Worm (Caenorhabditis elegans) whole organism, late embryonic: ENCODE measurements around the gene drr-2.

ENCODE experiments used
- F13H6.1 ChIP-seq: sonication (generic microtip); optimal IDR thresholded peaks from 2 replicates; lab custom pipeline; 2016; ENCODE audit warnings: missing genetic modification characterization, missing compliant biosample characterization
- K02D7.2 ChIP-seq: sonication (generic microtip); optimal IDR thresholded peaks from 2 replicates; lab custom pipeline; 2017; ENCODE audit warnings: mild to moderate bottlenecking, missing genetic modification characterization, missing compliant biosample characterization
- T23F11.4 ChIP-seq: fragments of 200-800 bp; sonication (Bioruptor generic); optimal IDR thresholded peaks from 2 replicates; lab custom pipeline; 2018; ENCODE audit warnings: mild to moderate bottlenecking, missing genetic modification characterization, missing compliant biosample characterization
- ceh-14 ChIP-seq: sonication (generic microtip); optimal IDR thresholded peaks from 2 replicates; lab custom pipeline; 2016; ENCODE audit warnings: missing genotype, missing genetic modification characterization, missing compliant biosample characterization
- ceh-18 ChIP-seq: sonication (generic microtip); optimal IDR thresholded peaks from 2 replicates; lab custom pipeline; 2016; ENCODE audit warnings: missing genetic modification characterization, missing compliant biosample characterization
- ceh-19 ChIP-seq: fragments of 200-800 bp; sonication (Bioruptor generic); optimal IDR thresholded peaks from 2 replicates; lab custom pipeline; 2018; ENCODE audit warnings: mild to moderate bottlenecking, missing genetic modification characterization, missing compliant biosample characterization
- ceh-2 ChIP-seq: sonication (generic microtip); optimal IDR thresholded peaks from 2 replicates; lab custom pipeline; 2016; ENCODE audit warnings: missing genotype, missing genetic modification characterization, missing compliant biosample characterization
- ceh-22 ChIP-seq: sonication (generic microtip); optimal IDR thresholded peaks from 2 replicates; lab custom pipeline; 2017; ENCODE audit warnings: missing biosample characterization, missing genetic modification characterization
- ceh-24 ChIP-seq: sonication (generic microtip); optimal IDR thresholded peaks from 2 replicates; lab custom pipeline; 2016; ENCODE audit warnings: mild to moderate bottlenecking, missing genetic modification characterization, missing compliant biosample characterization
- ceh-34 ChIP-seq: sonication (generic microtip); optimal IDR thresholded peaks from 2 replicates; lab custom pipeline; 2016; ENCODE audit warnings: mild to moderate bottlenecking, missing genetic modification characterization, missing compliant biosample characterization
- ceh-45 ChIP-seq: fragments of 200-800 bp; sonication (Bioruptor generic); IDR thresholded peaks from 2 replicates; pipeline ENCODE4 v1.3.6; 2022; ENCODE audit warnings: missing genetic modification reagents, missing genetic modification characterization, missing compliant biosample characterization
- ceh-6 ChIP-seq: fragments of 200-800 bp; sonication (Bioruptor generic); optimal IDR thresholded peaks from 2 replicates; lab custom pipeline; 2018; ENCODE audit warnings: mild to moderate bottlenecking, missing genetic modification characterization, missing compliant biosample characterization
- ceh-9 ChIP-seq: sonication (generic microtip); optimal IDR thresholded peaks from 2 replicates; lab custom pipeline; 2016; ENCODE audit warnings: mild to moderate bottlenecking, missing genetic modification characterization, inconsistent platforms, missing compliant biosample characterization
- che-1 ChIP-seq: sonication (generic microtip); optimal IDR thresholded peaks from 2 replicates; lab custom pipeline; 2016; ENCODE audit warnings: mild to moderate bottlenecking, missing genetic modification characterization, missing compliant biosample characterization
- dmd-4 ChIP-seq: sonication (generic microtip); optimal IDR thresholded peaks from 2 replicates; lab custom pipeline; 2016; ENCODE audit warnings: borderline replicate concordance, missing genetic modification characterization, missing compliant biosample characterization
- elt-2 ChIP-seq: sonication (generic microtip); optimal IDR thresholded peaks from 2 replicates; lab custom pipeline; 2016; ENCODE audit warnings: missing genetic modification reagents, missing genetic modification characterization, missing compliant biosample characterization
- elt-4 ChIP-seq: sonication (generic microtip); optimal IDR thresholded peaks from 2 replicates; lab custom pipeline; 2016; ENCODE audit warnings: missing genetic modification characterization, missing compliant biosample characterization
- ets-4 ChIP-seq: sonication (generic microtip); optimal IDR thresholded peaks from 2 replicates; lab custom pipeline; 2016; ENCODE audit warnings: missing genetic modification characterization, missing compliant biosample characterization
- fkh-10 ChIP-seq: fragments of 150-350 bp; optimal IDR thresholded peaks from 2 replicates; lab custom pipeline; 2014; ENCODE audit warnings: missing biosample characterization, missing genetic modification reagents, missing genetic modification characterization
- gmeb-2 ChIP-seq: sonication (generic microtip); optimal IDR thresholded peaks from 2 replicates; lab custom pipeline; 2016; ENCODE audit warnings: missing genetic modification characterization, inconsistent platforms, missing compliant biosample characterization
- hlh-13 ChIP-seq: fragments of 200-800 bp; sonication (Bioruptor generic); optimal IDR thresholded peaks from 2 replicates; lab custom pipeline; 2018; ENCODE audit warnings: mild to moderate bottlenecking, missing genetic modification characterization, missing compliant biosample characterization
- hlh-8 ChIP-seq: sonication (generic microtip); optimal IDR thresholded peaks from 2 replicates; lab custom pipeline; 2016; ENCODE audit warnings: missing genotype, missing genetic modification characterization, missing compliant biosample characterization
- odd-2 ChIP-seq: sonication (generic microtip); optimal IDR thresholded peaks from 2 replicates; lab custom pipeline; 2017; ENCODE audit warnings: antibody characterized with exemption, mild to moderate bottlenecking, missing genetic modification characterization, missing compliant biosample characterization
- pag-3 ChIP-seq: sonication (generic microtip); optimal IDR thresholded peaks from 2 replicates; lab custom pipeline; 2016; ENCODE audit warnings: missing compliant biosample characterization, missing genetic modification characterization, borderline replicate concordance
- pha-2 ChIP-seq: sonication (generic microtip); optimal IDR thresholded peaks from 2 replicates; lab custom pipeline; 2017; ENCODE audit warnings: mild to moderate bottlenecking, missing genetic modification characterization, missing compliant biosample characterization
- pqm-1 ChIP-seq: sonication (generic microtip); optimal IDR thresholded peaks from 2 replicates; lab custom pipeline; 2016; ENCODE audit warnings: missing genetic modification characterization, missing compliant biosample characterization
- rnt-1 ChIP-seq: sonication (generic microtip); optimal IDR thresholded peaks from 2 replicates; lab custom pipeline; 2016; ENCODE audit warnings: missing genetic modification characterization, missing compliant biosample characterization
- sdc-2 ChIP-seq: sonication (generic microtip); optimal IDR thresholded peaks from 2 replicates; lab custom pipeline; 2016; ENCODE audit warnings: missing genotype, missing genetic modification characterization, missing compliant biosample characterization
- tbx-2 ChIP-seq: sonication (generic microtip); optimal IDR thresholded peaks from 2 replicates; lab custom pipeline; 2016; ENCODE audit warnings: missing genetic modification characterization, missing compliant biosample characterization
- ttx-3 ChIP-seq: sonication (generic microtip); optimal IDR thresholded peaks from 2 replicates; lab custom pipeline; 2016; ENCODE audit warnings: missing genetic modification reagents, missing genetic modification characterization, missing compliant biosample characterization
- unc-3 ChIP-seq, 2 experiments: fragments of 200-800 bp in 1 of 2; sonication (Bioruptor generic) in 1 of 2; sonication (generic microtip) in 1 of 2; conservative IDR thresholded peaks in 1 of 2; optimal IDR thresholded peaks in 1 of 2; 2 replicates each; pipeline versions ENCODE4 v1.3.6 to Lab custom; 2016 to 2022; ENCODE audit warnings: missing compliant biosample characterization in 2 of 2, missing genetic modification characterization in 2 of 2, missing genetic modification reagents in 1 of 2
- unc-42 ChIP-seq: sonication (generic microtip); optimal IDR thresholded peaks from 2 replicates; lab custom pipeline; 2016; ENCODE audit warnings: missing genotype, missing genetic modification characterization, missing compliant biosample characterization
- unc-55 ChIP-seq: sonication (generic microtip); optimal IDR thresholded peaks from 2 replicates; lab custom pipeline; 2017; ENCODE audit warnings: missing biosample characterization, missing genetic modification reagents, missing genetic modification characterization
- zip-5 ChIP-seq: sonication (generic microtip); optimal IDR thresholded peaks from 2 replicates; lab custom pipeline; 2016; ENCODE audit warnings: missing genetic modification characterization, missing compliant biosample characterization
- ztf-16 ChIP-seq: sonication (generic microtip); optimal IDR thresholded peaks from 2 replicates; lab custom pipeline; 2017; ENCODE audit warnings: missing genetic modification characterization, missing compliant biosample characterization

Gene drr-2

ce11 chrIII:13648540-13648939, 5.2 kb upstream of the drr-2 start:
- TF ChIP-seq ceh-22 (tag; lab: Kevin White, UChicago) (no peak), pqm-1 (tag; lab: Kevin White, UChicago) (no peak), ceh-45 (GFP tag; lab: Robert Waterston, UW) (0 out of 2 replicates have a peak, but pooled peaks have one; percentile 18), sdc-2 (no peak), ztf-16 (tag; lab: Kevin White, UChicago) (no peak), pha-2 (tag; lab: Kevin White, UChicago) (no peak)

- TF ChIP-seq ceh-22 (tag; lab: Kevin White, UChicago) (no peak), ceh-18 (tag; lab: Kevin White, UChicago) (no peak), gmeb-2 (tag; lab: Kevin White, UChicago) (no peak), tbx-2 (tag; lab: Kevin White, UChicago) (no peak), elt-4 (tag; lab: Kevin White, UChicago) (peak; percentile 21), F13H6.1 (no peak), che-1 (tag; lab: Kevin White, UChicago) (no peak), T23F11.4 (no peak)
- TF ChIP-seq, all 69 proteins: peak for 1
Measured at ce11 chrIII:13645885-13646488, 2.6 kb upstream of the drr-2 start.

ce11 chrIII:13644279-13644678, 909 bp upstream of the drr-2 start:
- no peak for TF ChIP-seq pqm-1 (tag; lab: Kevin White, UChicago)
- peak; percentile 26 for TF ChIP-seq ceh-9

ce11 chrIII:13642776-13643175, 594 bp downstream of the drr-2 start:
- TF ChIP-seq ztf-16 (tag; lab: Kevin White, UChicago), result no peak
- TF ChIP-seq ets-4, result no peak
- no peak for TF ChIP-seq odd-2 (tag; lab: Kevin White, UChicago)
- TF ChIP-seq dmd-4 (tag; lab: Kevin White, UChicago), result no peak
- TF ChIP-seq ceh-6 (GFP tag; lab: Kevin White, UChicago), result no peak
- TF ChIP-seq K02D7.2 (tag; lab: Kevin White, UChicago), result no peak
- no peak for TF ChIP-seq hlh-8
- no peak for TF ChIP-seq pag-3 (tag; lab: Kevin White, UChicago)
- TF ChIP-seq ttx-3 (tag; lab: Kevin White, UChicago), result no peak
- TF ChIP-seq ceh-19 (GFP tag; lab: Kevin White, UChicago), result no peak
- no peak for TF ChIP-seq zip-5 (tag; lab: Kevin White, UChicago)
- no peak for TF ChIP-seq ceh-34
- TF ChIP-seq gmeb-2 (tag; lab: Kevin White, UChicago), result no peak
- no peak for TF ChIP-seq unc-42 (tag; lab: Kevin White, UChicago)
- TF ChIP-seq hlh-13 (GFP tag; lab: Kevin White, UChicago), result no peak
- TF ChIP-seq rnt-1, result no peak
- TF ChIP-seq ceh-14, result no peak
- no peak for TF ChIP-seq fkh-10 (GFP tag; lab: Kevin White, UChicago)
- no peak for TF ChIP-seq unc-55 (GFP tag; lab: Kevin White, UChicago)

ce11 chrIII:13642227-13642626, 1.1 kb downstream of the drr-2 start, which contains the start of gene T12D8.10:
T12D8.10 (minus strand) TSS chrIII:13642327.
- TF ChIP-seq sdc-2 (no peak), ceh-2 (tag; lab: Kevin White, UChicago) (no peak), elt-2 (tag; lab: Kevin White, UChicago) (no peak), unc-3 (GFP tag; conservative IDR thresholded peaks at IDR 0.05; lab: Robert Waterston, UW) (no peak), unc-3 (tag; optimal IDR thresholded peaks at IDR 0.05; lab: Kevin White, UChicago) (no peak), ceh-45 (GFP tag; lab: Robert Waterston, UW) (no peak), ceh-24 (tag; lab: Kevin White, UChicago) (no peak)
